5 fruit fly cellular contexts compared by ENCODE assay signal in the genomic region with DNA sequence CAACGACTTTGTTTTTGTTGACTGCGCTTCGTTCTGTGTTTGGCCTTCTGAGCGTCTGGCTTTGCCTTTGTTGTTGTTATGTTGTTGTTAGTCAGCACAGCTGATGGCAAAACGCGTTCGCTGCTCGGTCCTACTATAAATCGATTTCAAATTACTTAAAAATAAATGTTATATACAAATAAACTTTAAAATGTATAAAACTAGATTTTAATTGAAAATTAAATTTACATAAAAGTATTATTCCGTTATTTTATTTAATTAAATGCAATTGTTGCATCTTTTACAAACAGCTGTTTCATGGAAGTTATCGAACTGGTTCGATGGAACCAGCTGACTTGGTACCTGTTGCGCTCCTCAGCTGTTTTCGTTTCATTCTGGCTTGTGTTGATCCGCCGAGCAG.
TF ChIP-seq lines count a peak whose summit lies in the region.

A gene (minus strand): TSS at position 80 of the 400 bp plus-strand sequence.

- TF ChIP-seq CTCF in whole organism, embryonic (GFP tag; optimal IDR thresholded peaks at IDR 0.05; lab: Kevin White, UChicago), result no peak

TF ChIP-seq in whole organism, adult, 20 proteins besides CTCF, POLR2A, EP300 and RAD21 (continues in another document):
- TF ChIP-seq cnc (optimal IDR thresholded peaks at IDR 0.05; lab: Kevin White, UChicago) (no peak), ovo (GFP tag; optimal IDR thresholded peaks at IDR 0.05; lab: Kevin White, UChicago) (no peak), CG33017 (tag; optimal IDR thresholded peaks at IDR 0.05; lab: Kevin White, UChicago) (no peak), Mnt (GFP tag; optimal IDR thresholded peaks at IDR 0.05; lab: Kevin White, UChicago) (peak; percentile 18), CG7101 (tag; optimal IDR thresholded peaks at IDR 0.05; lab: Kevin White, UChicago) (no peak), CG14711 (tag; optimal IDR thresholded peaks at IDR 0.05; lab: Kevin White, UChicago) (peak; percentile 10), CG11617 (GFP tag; optimal IDR thresholded peaks at IDR 0.05; lab: Kevin White, UChicago) (peak; percentile 41), toe (GFP tag; optimal IDR thresholded peaks at IDR 0.05; lab: Kevin White, UChicago) (no peak), Clk (GFP tag; optimal IDR thresholded peaks at IDR 0.05; lab: Kevin White, UChicago) (no peak), Crg-1 (GFP tag; optimal IDR thresholded peaks at IDR 0.05; lab: Kevin White, UChicago) (no peak), CG1620 (GFP tag; optimal IDR thresholded peaks at IDR 0.05; lab: Kevin White, UChicago) (no peak), CG12768 (GFP tag; optimal IDR thresholded peaks at IDR 0.05; lab: Kevin White, UChicago) (no peak), CG7045 (GFP tag; optimal IDR thresholded peaks at IDR 0.05; lab: Kevin White, UChicago) (no peak), kay (GFP tag; lab: Kevin White, UChicago; ENCODE audit: borderline replicate concordance) (no peak), pad (GFP tag; optimal IDR thresholded peaks at IDR 0.05; lab: Kevin White, UChicago) (no peak), tj (GFP tag; optimal IDR thresholded peaks at IDR 0.05; lab: Kevin White, UChicago) (peak; percentile 59), bab1 (GFP tag; optimal IDR thresholded peaks at IDR 0.05; lab: Kevin White, UChicago) (peak; percentile 33), CG5204 (GFP tag; optimal IDR thresholded peaks at IDR 0.05; lab: Kevin White, UChicago) (no peak)

TF ChIP-seq in whole organism, embryonic, 481 proteins besides CTCF, POLR2A, EP300 and RAD21 (continues in another document):
- TF ChIP-seq Med (GFP tag; lab: Kevin White, UChicago) (no peak), CG10274 (GFP tag; optimal IDR thresholded peaks at IDR 0.05; lab: Kevin White, UChicago) (no peak), HLH4C (GFP tag; IDR thresholded peaks at IDR 0.05; lab: Robert Waterston, UW; ENCODE audit: partially characterized antibody) (no peak), YL-1 (GFP tag; optimal IDR thresholded peaks at IDR 0.05; lab: Kevin White, UChicago) (peak; percentile 23), CG34224 (GFP tag; IDR thresholded peaks at IDR 0.05; lab: Robert Waterston, UW; ENCODE audit: partially characterized antibody) (peak; percentile 55), klu (GFP tag; IDR thresholded peaks at IDR 0.05; lab: Robert Waterston, UW) (no peak), MESR4 (GFP tag; optimal IDR thresholded peaks at IDR 0.05; lab: Kevin White, UChicago) (peak; percentile 16), Drgx (GFP tag; IDR thresholded peaks at IDR 0.05; lab: Robert Waterston, UW) (no peak), Hr51 (GFP tag; optimal IDR thresholded peaks at IDR 0.05; lab: Kevin White, UChicago) (no peak), CG33557 (GFP tag; optimal IDR thresholded peaks at IDR 0.05; lab: Kevin White, UChicago) (no peak), MBD-R2 (GFP tag; IDR thresholded peaks at IDR 0.05; lab: Robert Waterston, UW) (peak; percentile 72), CG30431 (GFP tag; optimal IDR thresholded peaks at IDR 0.05; lab: Kevin White, UChicago) (no peak), prd (optimal IDR thresholded peaks at IDR 0.05; lab: Kevin White, UChicago) (no peak), prd (GFP tag; IDR thresholded peaks at IDR 0.05; lab: Robert Waterston, UW) (no peak), CG16779 (GFP tag; IDR thresholded peaks at IDR 0.05; lab: Robert Waterston, UW) (no peak), Hand (GFP tag; optimal IDR thresholded peaks at IDR 0.05; lab: Kevin White, UChicago) (no peak), lbe (GFP tag; optimal IDR thresholded peaks at IDR 0.05; lab: Kevin White, UChicago) (peak; percentile 49), dan (GFP tag; IDR thresholded peaks at IDR 0.05; lab: Robert Waterston, UW) (no peak)

TF ChIP-seq in whole organism, prepupa, 60 proteins besides CTCF, POLR2A, EP300 and RAD21:
- TF ChIP-seq Eip78C (GFP tag; lab: Kevin White, UChicago), result peak; percentile 34
- no peak for TF ChIP-seq Sox14 (GFP tag; optimal IDR thresholded peaks at IDR 0.05; lab: Kevin White, UChicago)
- TF ChIP-seq CG6163 (GFP tag; IDR thresholded peaks at IDR 0.05; lab: Robert Waterston, UW), result no peak
- peak; percentile 8 for TF ChIP-seq fkh (GFP tag; optimal IDR thresholded peaks at IDR 0.05; lab: Kevin White, UChicago)
- peak; percentile 36 for TF ChIP-seq Eip93F (GFP tag; optimal IDR thresholded peaks at IDR 0.05; lab: Kevin White, UChicago)

TF ChIP-seq in whole organism, pupa, 21 proteins besides CTCF, POLR2A, EP300 and RAD21:
- TF ChIP-seq CG34367 (tag; optimal IDR thresholded peaks at IDR 0.05; lab: Kevin White, UChicago) (no peak), CG12605 (GFP tag; IDR thresholded peaks at IDR 0.05; lab: Robert Waterston, UW) (0 out of 2 replicates have a peak, but pooled peaks have one; percentile 51)

TF ChIP-seq in whole organism, wandering third instar larva, 38 proteins besides CTCF, POLR2A, EP300 and RAD21:
- no peak for TF ChIP-seq rgr (GFP tag; optimal IDR thresholded peaks at IDR 0.05; lab: Kevin White, UChicago)
- no peak for TF ChIP-seq psq (GFP tag; optimal IDR thresholded peaks at IDR 0.05; lab: Kevin White, UChicago)
- no peak for TF ChIP-seq GATAd (GFP tag; optimal IDR thresholded peaks at IDR 0.05; lab: Kevin White, UChicago)
- peak; percentile 53 for TF ChIP-seq sage (GFP tag; optimal IDR thresholded peaks at IDR 0.05; lab: Kevin White, UChicago)
- TF ChIP-seq Hr83 (GFP tag; optimal IDR thresholded peaks at IDR 0.05; lab: Kevin White, UChicago; ENCODE audit: poor library complexity, severe bottlenecking), result no peak
- no peak for TF ChIP-seq h (GFP tag; optimal IDR thresholded peaks at IDR 0.05; lab: Kevin White, UChicago)
- no peak for TF ChIP-seq br (GFP tag; optimal IDR thresholded peaks at IDR 0.05; lab: Kevin White, UChicago)
- no peak for TF ChIP-seq Dif (GFP tag; optimal IDR thresholded peaks at IDR 0.05; lab: Kevin White, UChicago; ENCODE audit: partially characterized antibody)
